Worm (Caenorhabditis elegans) whole organism, L4 larva: ENCODE results near the gene C55C3.73.

ENCODE experiments used
- F37D6.2 ChIP-seq: sonication (generic microtip); optimal IDR thresholded peaks from 2 replicates; lab custom pipeline; 2016; ENCODE audit warnings: mild to moderate bottlenecking, missing genetic modification characterization, missing compliant biosample characterization
- F49E8.2 ChIP-seq: sonication (generic microtip); optimal IDR thresholded peaks from 2 replicates; lab custom pipeline; 2016; ENCODE audit warnings: missing compliant biosample characterization, mild to moderate bottlenecking, missing genetic modification characterization, borderline replicate concordance
- R02D3.7 ChIP-seq: fragments of 150-350 bp; sonication (generic microtip); optimal IDR thresholded peaks from 3 replicates; lab custom pipeline; 2014; ENCODE audit warnings: missing biosample characterization, missing genetic modification characterization
- T26A8.4 ChIP-seq: fragments of 200-800 bp; sonication (Bioruptor generic); IDR thresholded peaks from 2 replicates; pipeline ENCODE4 v1.3.6; 2022; ENCODE audit warnings: missing genetic modification characterization, missing compliant biosample characterization
- aly-2 ChIP-seq: sonication (generic microtip); optimal IDR thresholded peaks from 2 replicates; lab custom pipeline; 2018; ENCODE audit warnings: missing biosample characterization, missing genetic modification characterization
- ceh-32 ChIP-seq: sonication (generic microtip); optimal IDR thresholded peaks from 2 replicates; lab custom pipeline; 2016; ENCODE audit warnings: mild to moderate bottlenecking, missing genetic modification characterization, missing compliant biosample characterization; ENCODE audit not compliant: poor library complexity
- ceh-82 ChIP-seq: sonication (generic microtip); optimal IDR thresholded peaks from 2 replicates; lab custom pipeline; 2017; ENCODE audit warnings: missing biosample characterization, missing genetic modification characterization
- daf-12 ChIP-seq: fragments of 150-350 bp; optimal IDR thresholded peaks from 2 replicates; lab custom pipeline; 2014; ENCODE audit warnings: missing biosample characterization, missing genetic modification reagents, missing genetic modification characterization
- daf-16 ChIP-seq, 3 experiments: sonication (generic microtip); optimal IDR thresholded peaks; 2 replicates each; lab custom pipeline; 2016 to 2017; ENCODE audit warnings: missing genetic modification characterization in 3 of 3, missing genetic modification reagents in 3 of 3, mild to moderate bottlenecking in 2 of 3, missing compliant biosample characterization in 2 of 3, missing biosample characterization in 1 of 3, moderate library complexity in 1 of 3
- dmd-6 ChIP-seq: fragments of 200-800 bp; sonication (Bioruptor generic); IDR thresholded peaks from 2 replicates; pipeline ENCODE4 v1.3.6; 2022; ENCODE audit warnings: missing genetic modification reagents, missing genetic modification characterization, missing compliant biosample characterization
- dmd-8 ChIP-seq: fragments of 200-800 bp; sonication (Bioruptor generic); IDR thresholded peaks from 2 replicates; pipeline ENCODE4 v1.3.6; 2022; ENCODE audit warnings: missing genetic modification characterization, missing compliant biosample characterization
- dpl-1 ChIP-seq: fragments of 150-350 bp; optimal IDR thresholded peaks from 2 replicates; lab custom pipeline; 2014; ENCODE audit warnings: missing biosample characterization, missing genetic modification reagents, missing genetic modification characterization
- duxl-1 ChIP-seq: sonication (generic microtip); optimal IDR thresholded peaks from 2 replicates; lab custom pipeline; 2016; ENCODE audit warnings: mild to moderate bottlenecking, missing genetic modification characterization, moderate library complexity, missing compliant biosample characterization; ENCODE audit not compliant: poor library complexity
- dve-1 ChIP-seq: sonication (generic microtip); optimal IDR thresholded peaks from 2 replicates; lab custom pipeline; 2017; ENCODE audit warnings: antibody characterized with exemption, mild to moderate bottlenecking, missing genetic modification characterization, missing compliant biosample characterization; ENCODE audit not compliant: insufficient read depth
- egl-43 ChIP-seq: fragments of 200-800 bp; sonication (Bioruptor generic); IDR thresholded peaks from 2 replicates; pipeline ENCODE4 v1.3.6; 2022; ENCODE audit warnings: missing genetic modification reagents, missing genetic modification characterization, missing compliant biosample characterization
- fkh-10 ChIP-seq: fragments of 150-350 bp; optimal IDR thresholded peaks from 2 replicates; lab custom pipeline; 2014; ENCODE audit warnings: missing biosample characterization, missing genetic modification reagents, missing genetic modification characterization
- hif-1 ChIP-seq, 2 experiments: sonication (generic microtip); optimal IDR thresholded peaks; 2 replicates each; lab custom pipeline; 2016 to 2017; ENCODE audit warnings: missing compliant biosample characterization in 2 of 2, missing genetic modification characterization in 2 of 2, missing genetic modification reagents in 2 of 2, missing genotype in 2 of 2, mild to moderate bottlenecking in 1 of 2
- hlh-11 ChIP-seq: fragments of 200-800 bp; sonication (Bioruptor generic); optimal IDR thresholded peaks from 2 replicates; lab custom pipeline; 2018; ENCODE audit warnings: mild to moderate bottlenecking, missing genetic modification characterization, missing compliant biosample characterization
- hlh-30 ChIP-seq: sonication (generic microtip); optimal IDR thresholded peaks from 2 replicates; lab custom pipeline; 2017; ENCODE audit warnings: antibody characterized with exemption, mild to moderate bottlenecking, missing genetic modification characterization, missing compliant biosample characterization; ENCODE audit not compliant: insufficient read depth
- lin-39 ChIP-seq: fragments of 150-350 bp; optimal IDR thresholded peaks from 2 replicates; lab custom pipeline; 2014; ENCODE audit warnings: missing biosample characterization, missing genetic modification reagents, missing genetic modification characterization
- lsy-2 ChIP-seq, 2 experiments: fragments of 150-350 bp in 1 of 2; sonication (generic microtip) in 1 of 2; optimal IDR thresholded peaks; 2 replicates each; lab custom pipeline; 2014 to 2017; ENCODE audit warnings: missing biosample characterization in 2 of 2, missing genetic modification characterization in 2 of 2
- madf-5 ChIP-seq, 2 experiments: fragments of 200-800 bp; sonication (Bioruptor generic); IDR thresholded peaks; 2 replicates each; pipeline ENCODE4 v1.3.6; 2022; ENCODE audit warnings: missing compliant biosample characterization in 2 of 2, missing genetic modification characterization in 2 of 2
- mdl-1 ChIP-seq, 2 experiments: fragments of 150-350 bp in 1 of 2; sonication (generic microtip) in 1 of 2; optimal IDR thresholded peaks; 2 replicates each; lab custom pipeline; 2014 to 2017; ENCODE audit warnings: missing biosample characterization in 2 of 2, missing genetic modification characterization in 2 of 2
- mep-1 ChIP-seq: fragments of 150-350 bp; sonication (generic microtip); optimal IDR thresholded peaks from 3 replicates; lab custom pipeline; 2014; ENCODE audit warnings: missing biosample characterization, missing genetic modification characterization
- mes-2 ChIP-seq: sonication (generic microtip); optimal IDR thresholded peaks from 2 replicates; lab custom pipeline; 2016; ENCODE audit warnings: missing genotype, mild to moderate bottlenecking, missing genetic modification characterization, missing compliant biosample characterization; ENCODE audit not compliant: poor library complexity, severe bottlenecking
- mxl-3 ChIP-seq: fragments of 200-800 bp; sonication (Bioruptor generic); optimal IDR thresholded peaks from 2 replicates; lab custom pipeline; 2018; ENCODE audit warnings: mild to moderate bottlenecking, missing genetic modification characterization, missing compliant biosample characterization
- nhr-111 ChIP-seq: fragments of 200-800 bp; sonication (Bioruptor generic); optimal IDR thresholded peaks from 2 replicates; lab custom pipeline; 2018; ENCODE audit warnings: mild to moderate bottlenecking, missing genetic modification characterization, missing compliant biosample characterization
- nhr-237 ChIP-seq: sonication (generic microtip); optimal IDR thresholded peaks from 2 replicates; lab custom pipeline; 2017; ENCODE audit warnings: missing biosample characterization, missing genetic modification characterization
- nhr-25 ChIP-seq: sonication (generic microtip); optimal IDR thresholded peaks from 2 replicates; lab custom pipeline; 2017; ENCODE audit warnings: missing genetic modification characterization, mild to moderate bottlenecking, missing compliant biosample characterization, antibody characterized with exemption, moderate library complexity, borderline replicate concordance; ENCODE audit not compliant: insufficient read depth
- nhr-28 ChIP-seq: fragments of 150-350 bp; optimal IDR thresholded peaks from 2 replicates; lab custom pipeline; 2014; ENCODE audit warnings: missing biosample characterization, missing genetic modification characterization
- nhr-41 ChIP-seq: fragments of 200-800 bp; sonication (Bioruptor generic); IDR thresholded peaks from 2 replicates; pipeline ENCODE4 v1.3.6; 2022; ENCODE audit warnings: missing genetic modification reagents, missing genetic modification characterization, missing compliant biosample characterization
- nhr-42 ChIP-seq: fragments of 200-800 bp; sonication (Bioruptor generic); IDR thresholded peaks from 2 replicates; pipeline ENCODE4 v1.3.6; 2022; ENCODE audit warnings: missing genetic modification characterization, missing compliant biosample characterization
- nhr-48 ChIP-seq: sonication (generic microtip); optimal IDR thresholded peaks from 2 replicates; lab custom pipeline; 2016; ENCODE audit warnings: mild to moderate bottlenecking, missing genetic modification characterization, missing compliant biosample characterization
- php-3 ChIP-seq: fragments of 200-800 bp; sonication (Bioruptor generic); IDR thresholded peaks from 2 replicates; pipeline ENCODE4 v1.3.6; 2022; ENCODE audit warnings: missing genetic modification reagents, missing genetic modification characterization, missing compliant biosample characterization
- pqm-1 ChIP-seq: sonication (generic microtip); optimal IDR thresholded peaks from 2 replicates; lab custom pipeline; 2017; ENCODE audit warnings: missing biosample characterization, missing genetic modification characterization
- rbr-2 ChIP-seq: sonication (generic microtip); optimal IDR thresholded peaks from 2 replicates; lab custom pipeline; 2016; ENCODE audit warnings: missing genotype, missing genetic modification characterization, missing compliant biosample characterization
- set-16 ChIP-seq: fragments of 200-800 bp; sonication (Bioruptor generic); IDR thresholded peaks from 2 replicates; pipeline ENCODE4 v1.3.6; 2022; ENCODE audit warnings: missing genetic modification reagents, missing genetic modification characterization, missing compliant biosample characterization
- skn-1 ChIP-seq: fragments of 150-350 bp; optimal IDR thresholded peaks from 2 replicates; lab custom pipeline; 2014; ENCODE audit warnings: missing biosample characterization, missing genetic modification characterization
- snpc-1.2 ChIP-seq: fragments of 200-800 bp; sonication (Bioruptor generic); IDR thresholded peaks from 2 replicates; pipeline ENCODE4 v1.3.6; 2022; ENCODE audit warnings: missing genetic modification reagents, missing genetic modification characterization, missing compliant biosample characterization
- snpc-4 ChIP-seq: fragments of 150-350 bp; optimal IDR thresholded peaks from 2 replicates; lab custom pipeline; 2014; ENCODE audit warnings: missing biosample characterization, missing genetic modification characterization
- spr-1 ChIP-seq: sonication (generic microtip); optimal IDR thresholded peaks from 2 replicates; lab custom pipeline; 2016; ENCODE audit warnings: mild to moderate bottlenecking, missing genetic modification characterization, missing compliant biosample characterization
- tag-97 ChIP-seq: fragments of 200-800 bp; sonication (Bioruptor generic); IDR thresholded peaks from 2 replicates; pipeline ENCODE4 v1.3.6; 2022; ENCODE audit warnings: missing genetic modification characterization, missing compliant biosample characterization
- unc-62 ChIP-seq, 3 experiments: fragments of 150-350 bp in 1 of 3; sonication (generic microtip); optimal IDR thresholded peaks in 2 of 3; peaks in 1 of 3; 1 replicate in 1 of 3; 2 replicates in 2 of 3; lab custom pipeline; 2014 to 2017; ENCODE audit warnings: missing biosample characterization in 3 of 3, missing genetic modification characterization in 3 of 3, missing genetic modification reagents in 3 of 3, missing genotype in 1 of 3
- ztf-7 ChIP-seq: fragments of 150-350 bp; optimal IDR thresholded peaks from 2 replicates; lab custom pipeline; 2014; ENCODE audit warnings: missing biosample characterization, missing genetic modification characterization

C55C3.73 gene

ce11 chrIV:5658897-5659296 lies 44.4 kb downstream of the C55C3.73 start (continued):
- no peak for TF ChIP-seq ceh-32 (tag; lab: Kevin White, UChicago)
- TF ChIP-seq spr-1 (tag; lab: Kevin White, UChicago): no peak
- TF ChIP-seq dmd-8: no peak
- no peak for TF ChIP-seq ztf-7 (tag; lab: Kevin White, UChicago)
- peak in 1 of 2 experiments; percentile 6 for TF ChIP-seq mdl-1 (tag; optimal IDR thresholded peaks at IDR 0.05; lab: Kevin White, UChicago)
- TF ChIP-seq rbr-2 (tag; lab: Kevin White, UChicago): no peak
- no peak for TF ChIP-seq daf-16 (GFP tag; optimal IDR thresholded peaks at IDR 0.05; lab: Kevin White, UChicago)
- peak; percentile 48 for TF ChIP-seq daf-16 (tag; optimal IDR thresholded peaks at IDR 0.05; lab: Kevin White, UChicago)
- no peak for TF ChIP-seq lsy-2 (tag; optimal IDR thresholded peaks at IDR 0.05; lab: Kevin White, UChicago)
- TF ChIP-seq nhr-237 (tag; lab: Kevin White, UChicago): no peak
- TF ChIP-seq mep-1 (tag; lab: Kevin White, UChicago): no peak
- TF ChIP-seq nhr-42 (GFP tag; lab: Robert Waterston, UW): no peak
- TF ChIP-seq daf-12 (tag; lab: Kevin White, UChicago): no peak
- no peak for TF ChIP-seq F49E8.2 (tag; lab: Kevin White, UChicago)
- peak; percentile 54 for TF ChIP-seq pqm-1 (tag; lab: Kevin White, UChicago)
- TF ChIP-seq dmd-6 (GFP tag; lab: Robert Waterston, UW): peak; percentile 94
- no peak for TF ChIP-seq nhr-41 (GFP tag; lab: Robert Waterston, UW)
- peak; percentile 65 for TF ChIP-seq nhr-48
- TF ChIP-seq php-3 (GFP tag; lab: Robert Waterston, UW): no peak
- no peak for TF ChIP-seq skn-1
- TF ChIP-seq set-16: no peak
- TF ChIP-seq lin-39 (tag; lab: Kevin White, UChicago): no peak
- no peak for TF ChIP-seq tag-97 (GFP tag; lab: Robert Waterston, UW)
- no peak for TF ChIP-seq F37D6.2 (tag; lab: Kevin White, UChicago)
- no peak for TF ChIP-seq ceh-82 (tag; lab: Kevin White, UChicago)
- peak; percentile 23 for TF ChIP-seq dve-1 (tag; lab: Kevin White, UChicago)
- TF ChIP-seq R02D3.7 (tag; lab: Kevin White, UChicago): no peak
- TF ChIP-seq hlh-30: no peak
- no peak for TF ChIP-seq nhr-25
- no peak for TF ChIP-seq aly-2 (tag; lab: Kevin White, UChicago)
- TF ChIP-seq nhr-111: no peak
- TF ChIP-seq mxl-3 (GFP tag; lab: Kevin White, UChicago): peak; percentile 12
- TF ChIP-seq hif-1 (tag; optimal IDR thresholded peaks at IDR 0.05; lab: Kevin White, UChicago): peak in 1 of 2 experiments; percentile 24
- TF ChIP-seq snpc-1.2 (GFP tag; lab: Robert Waterston, UW): no peak
- peak; percentile 40 for TF ChIP-seq hlh-11 (tag; lab: Kevin White, UChicago)
- TF ChIP-seq egl-43 (GFP tag; lab: Robert Waterston, UW): no peak
- TF ChIP-seq mes-2 (tag; lab: Kevin White, UChicago): peak; percentile 17

- no peak for TF ChIP-seq nhr-237 (tag; lab: Kevin White, UChicago)
- TF ChIP-seq nhr-48: no peak
- no peak for TF ChIP-seq nhr-42 (GFP tag; lab: Robert Waterston, UW)
- TF ChIP-seq T26A8.4: no peak
- no peak for TF ChIP-seq snpc-4
- no peak for TF ChIP-seq duxl-1 (tag; lab: Kevin White, UChicago)
- TF ChIP-seq madf-5 (GFP tag; IDR thresholded peaks at IDR 0.05; lab: Robert Waterston, UW): no peak
- TF ChIP-seq daf-16 (GFP tag; optimal IDR thresholded peaks at IDR 0.05; lab: Kevin White, UChicago): no peak
- TF ChIP-seq daf-16 (tag; optimal IDR thresholded peaks at IDR 0.05; lab: Kevin White, UChicago): peak; percentile 31
- TF ChIP-seq dpl-1 (GFP tag; lab: Kevin White, UChicago): no peak
- TF ChIP-seq snpc-1.2 (GFP tag; lab: Robert Waterston, UW): no peak
- peak; percentile 15 for TF ChIP-seq hlh-11 (tag; lab: Kevin White, UChicago)
- TF ChIP-seq pqm-1 (tag; lab: Kevin White, UChicago): no peak
- peak; percentile 36; the same call in 1 of the 2 replicates for TF ChIP-seq dmd-6 (GFP tag; lab: Robert Waterston, UW)
- TF ChIP-seq fkh-10 (GFP tag; lab: Kevin White, UChicago): no peak
- TF ChIP-seq nhr-28 (tag; lab: Kevin White, UChicago): peak; percentile 41
- TF ChIP-seq unc-62 (GFP tag; optimal IDR thresholded peaks at IDR 0.05 in 1 of 2; lab: Kevin White, UChicago): peak in 1 of 2 experiments; percentile 13
- TF ChIP-seq unc-62 (tag; optimal IDR thresholded peaks at IDR 0.05; lab: Kevin White, UChicago): no peak
Measured at ce11 chrIV:5658225-5658624, 45.0 kb downstream of the C55C3.73 start.
